Worm (Caenorhabditis elegans) whole organism, late embryonic: ENCODE measurements around the gene sru-13.

Source experiments
- K09A11.1 ChIP-seq: sonication (generic microtip); optimal IDR thresholded peaks from 2 replicates; lab custom pipeline; 2017; ENCODE audit warnings: antibody characterized with exemption, mild to moderate bottlenecking, missing genetic modification characterization, missing compliant biosample characterization; ENCODE audit not compliant: insufficient read depth
- fkh-6 ChIP-seq: sonication (generic microtip); optimal IDR thresholded peaks from 2 replicates; lab custom pipeline; 2016; ENCODE audit warnings: missing genetic modification characterization, missing compliant biosample characterization
- hlh-15 ChIP-seq: sonication (generic microtip); optimal IDR thresholded peaks from 2 replicates; lab custom pipeline; 2016; ENCODE audit warnings: missing genetic modification characterization, missing compliant biosample characterization
- pha-4 ChIP-seq: fragments of 150-350 bp; optimal IDR thresholded peaks from 2 replicates; lab custom pipeline; 2018; ENCODE audit warnings: missing biosample characterization, missing genetic modification reagents, missing genetic modification characterization
- rnt-1 ChIP-seq: sonication (generic microtip); optimal IDR thresholded peaks from 2 replicates; lab custom pipeline; 2016; ENCODE audit warnings: missing genetic modification characterization, missing compliant biosample characterization
- unc-86 ChIP-seq: sonication (generic microtip); optimal IDR thresholded peaks from 2 replicates; lab custom pipeline; 2016; ENCODE audit warnings: missing genetic modification characterization, missing compliant biosample characterization

- TF ChIP-seq K09A11.1 (tag; lab: Kevin White, UChicago), result no peak
- TF ChIP-seq fkh-6, result no peak
- no peak for TF ChIP-seq rnt-1 (tag; lab: Kevin White, UChicago)
- TF ChIP-seq unc-86 (tag; lab: Kevin White, UChicago), result no peak
- no peak for TF ChIP-seq pha-4 (tag; lab: Kevin White, UChicago)
- no peak for TF ChIP-seq hlh-15
Measured at ce11 chrIV:12567176-12567892, 44.9 kb upstream of the sru-13 start, which contains the start of the genes hsb-1 and let-99.
